Worm (Caenorhabditis elegans): Measurements from ENCODE around the gene C49F5.3.

C49F5.3 gene

ce11 chrX:12003969-12004368, 20.5 kb upstream of the C49F5.3 start:
- TF ChIP-seq nhr-76 (tag; optimal IDR thresholded peaks at IDR 0.05) = no peak
- no peak for TF ChIP-seq unc-120 (tag; optimal IDR thresholded peaks at IDR 0.05; ENCODE audit: poor library complexity, severe bottlenecking)
- TF ChIP-seq elt-3 (tag; optimal IDR thresholded peaks at IDR 0.05) = no peak
- TF ChIP-seq nhr-12 (tag; optimal IDR thresholded peaks at IDR 0.05) = no peak
- TF ChIP-seq mep-1 (tag; optimal IDR thresholded peaks at IDR 0.05) = no peak
- TF ChIP-seq cnd-1 (tag; optimal IDR thresholded peaks at IDR 0.05) = no peak
- TF ChIP-seq ztf-11 (tag; optimal IDR thresholded peaks at IDR 0.05) = no peak
- TF ChIP-seq zip-8 (tag; optimal IDR thresholded peaks at IDR 0.05) = no peak
- no peak for TF ChIP-seq ceh-83 (GFP tag; optimal IDR thresholded peaks at IDR 0.05)
- TF ChIP-seq ham-2 (GFP tag; optimal IDR thresholded peaks at IDR 0.05) = no peak
- no peak for TF ChIP-seq flh-1 (GFP tag; optimal IDR thresholded peaks at IDR 0.05)
- TF ChIP-seq snpc-4 (tag; optimal IDR thresholded peaks at IDR 0.05) = no peak
- TF ChIP-seq ceh-39 (tag; optimal IDR thresholded peaks at IDR 0.05) = no peak
- TF ChIP-seq tbx-8 (GFP tag; optimal IDR thresholded peaks at IDR 0.05) = no peak
- TF ChIP-seq M03D4.4 (tag; optimal IDR thresholded peaks at IDR 0.05) = no peak
- no peak for TF ChIP-seq elt-1 (tag; optimal IDR thresholded peaks at IDR 0.05; ENCODE audit: borderline replicate concordance, insufficient read depth)
- TF ChIP-seq ces-1 (GFP tag; optimal IDR thresholded peaks at IDR 0.05) = no peak
- TF ChIP-seq nhr-2 (tag; optimal IDR thresholded peaks at IDR 0.05) = no peak
- TF ChIP-seq nhr-237 (tag; optimal IDR thresholded peaks at IDR 0.05) = no peak

DNA sequence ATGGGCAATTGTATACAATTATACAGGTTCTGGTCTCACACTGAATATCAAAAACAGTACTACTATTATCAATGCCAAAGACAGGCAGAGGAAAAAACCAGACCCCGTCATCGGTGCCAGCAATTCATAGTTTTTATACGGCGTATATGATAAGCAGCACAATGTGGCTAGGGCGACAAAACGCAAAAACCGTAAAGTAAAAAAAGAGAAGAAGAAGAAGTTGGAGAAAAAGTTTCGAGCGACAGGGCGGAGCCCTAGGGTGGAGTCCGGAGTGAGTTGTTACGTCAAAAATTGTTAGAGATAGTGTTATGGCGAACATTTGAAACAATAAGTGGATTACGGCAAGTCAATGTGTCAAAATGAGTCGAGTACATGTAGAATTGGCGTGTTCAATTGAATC, 18.2 kb upstream of the C49F5.3 start:
- TF ChIP-seq lin-32 (GFP tag; optimal IDR thresholded peaks at IDR 0.05) (no peak), flh-1 (GFP tag; optimal IDR thresholded peaks at IDR 0.05) (no peak), cnd-1 (tag; optimal IDR thresholded peaks at IDR 0.05) (no peak), ceh-83 (GFP tag; optimal IDR thresholded peaks at IDR 0.05) (no peak), nhr-76 (tag; optimal IDR thresholded peaks at IDR 0.05) (no peak), elt-1 (tag; optimal IDR thresholded peaks at IDR 0.05; ENCODE audit: borderline replicate concordance, insufficient read depth) (no peak), unc-120 (tag; optimal IDR thresholded peaks at IDR 0.05; ENCODE audit: poor library complexity, severe bottlenecking) (no peak), hlh-1 (tag; optimal IDR thresholded peaks at IDR 0.05) (no peak), mab-5 (tag; optimal IDR thresholded peaks at IDR 0.05) (no peak)

- TF ChIP-seq elt-1 (tag; optimal IDR thresholded peaks at IDR 0.05; ENCODE audit: borderline replicate concordance, insufficient read depth) = no peak
- TF ChIP-seq snpc-4 (tag; optimal IDR thresholded peaks at IDR 0.05) = no peak
Measured at ce11 chrX:11999573-11999972, 16.1 kb upstream of the C49F5.3 start.

- TF ChIP-seq ceh-39 (tag; optimal IDR thresholded peaks at IDR 0.05) = no peak
- TF ChIP-seq mls-2 (tag; optimal IDR thresholded peaks at IDR 0.05) = no peak
- no peak for TF ChIP-seq lin-32 (GFP tag; optimal IDR thresholded peaks at IDR 0.05)
- no peak for TF ChIP-seq ces-1 (GFP tag; optimal IDR thresholded peaks at IDR 0.05)
- TF ChIP-seq blmp-1 (tag; optimal IDR thresholded peaks at IDR 0.05) = no peak
- TF ChIP-seq nhr-2 (tag; optimal IDR thresholded peaks at IDR 0.05) = no peak
- TF ChIP-seq drap-1 (GFP tag; optimal IDR thresholded peaks at IDR 0.05) = no peak
- TF ChIP-seq ceh-43 (GFP tag; optimal IDR thresholded peaks at IDR 0.05) = no peak
- no peak for TF ChIP-seq mab-5 (tag; optimal IDR thresholded peaks at IDR 0.05)
- TF ChIP-seq unc-39 (tag; optimal IDR thresholded peaks at IDR 0.05) = no peak
- no peak for TF ChIP-seq nhr-76 (tag; optimal IDR thresholded peaks at IDR 0.05)
- TF ChIP-seq pha-4 (tag; optimal IDR thresholded peaks at IDR 0.05) = no peak
- TF ChIP-seq bed-3 (GFP tag; optimal IDR thresholded peaks at IDR 0.05) = no peak
- TF ChIP-seq ztf-11 (tag; optimal IDR thresholded peaks at IDR 0.05) = no peak
- no peak for TF ChIP-seq flh-1 (GFP tag; optimal IDR thresholded peaks at IDR 0.05)
- TF ChIP-seq nhr-237 (tag; optimal IDR thresholded peaks at IDR 0.05) = no peak
Measured at ce11 chrX:11996606-11997005, 13.2 kb upstream of the C49F5.3 start.

ce11 chrX:11994484-11994883, 11.1 kb upstream of the C49F5.3 start, which contains the start of gene C49F5.7:
Gene C49F5.7 (plus strand): TSS chrX:11994784.
- TF ChIP-seq zip-8 (tag; optimal IDR thresholded peaks at IDR 0.05) = no peak
- TF ChIP-seq ceh-43 (GFP tag; optimal IDR thresholded peaks at IDR 0.05) = no peak
- no peak for TF ChIP-seq mab-5 (tag; optimal IDR thresholded peaks at IDR 0.05)
- TF ChIP-seq flh-1 (GFP tag; optimal IDR thresholded peaks at IDR 0.05) = no peak
- no peak for TF ChIP-seq nhr-76 (tag; optimal IDR thresholded peaks at IDR 0.05)
- no peak for TF ChIP-seq M03D4.4 (tag; optimal IDR thresholded peaks at IDR 0.05)
- no peak for TF ChIP-seq nhr-12 (tag; optimal IDR thresholded peaks at IDR 0.05)
- TF ChIP-seq unc-39 (tag; optimal IDR thresholded peaks at IDR 0.05) = no peak
- no peak for TF ChIP-seq drap-1 (GFP tag; optimal IDR thresholded peaks at IDR 0.05)
- TF ChIP-seq elt-3 (tag; optimal IDR thresholded peaks at IDR 0.05) = no peak
- TF ChIP-seq ham-2 (GFP tag; optimal IDR thresholded peaks at IDR 0.05) = no peak
- no peak for TF ChIP-seq bed-3 (GFP tag; optimal IDR thresholded peaks at IDR 0.05)
- no peak for TF ChIP-seq sptf-1 (tag; optimal IDR thresholded peaks at IDR 0.05)
- no peak for TF ChIP-seq sem-2 (GFP tag; optimal IDR thresholded peaks at IDR 0.05)

Data from whole organism, mixed stage, embryonic.